Worm (Caenorhabditis elegans) whole organism, young adult: ENCODE measurements around the gene cpna-5.

Source experiments
- B0019.2 ChIP-seq: fragments of 200-800 bp; sonication (Bioruptor generic); conservative IDR thresholded peaks from 2 replicates; pipeline ENCODE4 v1.3.6; 2022; ENCODE audit warnings: missing genetic modification reagents, missing genetic modification characterization, missing compliant biosample characterization
- B0261.1 ChIP-seq: sonication (generic microtip); optimal IDR thresholded peaks from 2 replicates; lab custom pipeline; 2016; ENCODE audit warnings: mild to moderate bottlenecking, missing genetic modification characterization, moderate library complexity, missing compliant biosample characterization
- C06A6.2 ChIP-seq: fragments of 200-800 bp; sonication (Bioruptor generic); conservative IDR thresholded peaks from 2 replicates; pipeline ENCODE4 v1.3.6; 2022; ENCODE audit warnings: missing genetic modification characterization, missing compliant biosample characterization
- F33H1.4 ChIP-seq: fragments of 200-800 bp; sonication (Bioruptor generic); IDR thresholded peaks from 2 replicates; pipeline ENCODE4 v1.3.6; 2022; ENCODE audit warnings: missing genetic modification reagents, missing genetic modification characterization, missing compliant biosample characterization
- F39B2.1 ChIP-seq: fragments of 200-800 bp; sonication (Bioruptor generic); IDR thresholded peaks from 2 replicates; pipeline ENCODE4 v1.3.6; 2022; ENCODE audit warnings: missing genetic modification reagents, missing genetic modification characterization, missing compliant biosample characterization
- F57C9.4 ChIP-seq: sonication (generic microtip); optimal IDR thresholded peaks from 2 replicates; lab custom pipeline; 2017; ENCODE audit warnings: mild to moderate bottlenecking, missing genetic modification characterization, missing compliant biosample characterization
- T26A5.8 ChIP-seq: sonication (generic microtip); optimal IDR thresholded peaks from 2 replicates; lab custom pipeline; 2016; ENCODE audit warnings: missing genetic modification characterization, missing compliant biosample characterization
- akir-1 ChIP-seq: fragments of 200-800 bp; sonication (Bioruptor generic); optimal IDR thresholded peaks from 2 replicates; lab custom pipeline; 2018; ENCODE audit warnings: mild to moderate bottlenecking, missing genetic modification characterization, moderate library complexity, missing compliant biosample characterization
- aptf-2 ChIP-seq: fragments of 200-800 bp; sonication (Bioruptor generic); conservative IDR thresholded peaks from 2 replicates; pipeline ENCODE4 v1.3.6; 2022; ENCODE audit warnings: missing genetic modification reagents, missing genetic modification characterization, missing compliant biosample characterization
- aptf-3 ChIP-seq: fragments of 200-800 bp; sonication (Bioruptor generic); IDR thresholded peaks from 2 replicates; pipeline ENCODE4 v1.3.6; 2022; ENCODE audit warnings: missing genetic modification characterization, missing compliant biosample characterization
- attf-3 ChIP-seq: fragments of 200-800 bp; sonication (Bioruptor generic); conservative IDR thresholded peaks from 2 replicates; pipeline ENCODE4 v1.3.6; 2022; ENCODE audit warnings: missing genetic modification reagents, missing genetic modification characterization, missing compliant biosample characterization
- attf-5 ChIP-seq: fragments of 200-800 bp; sonication (Bioruptor generic); optimal IDR thresholded peaks from 2 replicates; lab custom pipeline; 2018; ENCODE audit warnings: mild to moderate bottlenecking, missing genetic modification characterization, missing compliant biosample characterization
- attf-6 ChIP-seq: fragments of 200-800 bp; sonication (Bioruptor generic); IDR thresholded peaks from 2 replicates; pipeline ENCODE4 v1.3.6; 2022; ENCODE audit warnings: missing genetic modification reagents, missing genetic modification characterization, missing compliant biosample characterization
- cebp-1 ChIP-seq, 2 experiments: fragments of 200-800 bp in 1 of 2; sonication (Bioruptor generic) in 1 of 2; sonication (generic microtip) in 1 of 2; IDR thresholded peaks in 1 of 2; optimal IDR thresholded peaks in 1 of 2; 2 replicates each; pipeline versions ENCODE4 v1.3.6 to Lab custom; 2017 to 2022; ENCODE audit warnings: missing compliant biosample characterization in 2 of 2, missing genetic modification characterization in 2 of 2, mild to moderate bottlenecking in 1 of 2, missing genetic modification reagents in 1 of 2, moderate library complexity in 1 of 2
- ceh-100 ChIP-seq: fragments of 200-800 bp; sonication (Bioruptor generic); IDR thresholded peaks from 2 replicates; pipeline ENCODE4 v1.3.6; 2022; ENCODE audit warnings: missing genetic modification reagents, missing genetic modification characterization, missing compliant biosample characterization
- ceh-79 ChIP-seq: sonication (generic microtip); optimal IDR thresholded peaks from 2 replicates; lab custom pipeline; 2017; ENCODE audit warnings: mild to moderate bottlenecking, missing genetic modification characterization, missing compliant biosample characterization
- ceh-91 ChIP-seq: fragments of 200-800 bp; sonication (Bioruptor generic); IDR thresholded peaks from 2 replicates; pipeline ENCODE4 v1.3.6; 2022; ENCODE audit warnings: missing genetic modification reagents, missing genetic modification characterization, missing compliant biosample characterization
- die-1 ChIP-seq: sonication (generic microtip); optimal IDR thresholded peaks from 2 replicates; lab custom pipeline; 2016; ENCODE audit warnings: missing genotype, mild to moderate bottlenecking, missing genetic modification characterization, missing compliant biosample characterization
- efl-1 ChIP-seq: fragments of 150-350 bp; optimal IDR thresholded peaks from 2 replicates; lab custom pipeline; 2014; ENCODE audit warnings: missing biosample characterization, missing genetic modification reagents, missing genetic modification characterization
- ekl-4 ChIP-seq: fragments of 200-800 bp; sonication (Bioruptor generic); IDR thresholded peaks from 2 replicates; pipeline ENCODE4 v1.3.6; 2022; ENCODE audit warnings: missing genetic modification reagents, missing genetic modification characterization, missing compliant biosample characterization
- fkh-3 ChIP-seq: sonication (generic microtip); optimal IDR thresholded peaks from 2 replicates; lab custom pipeline; 2016; ENCODE audit warnings: mild to moderate bottlenecking, missing genetic modification characterization, missing compliant biosample characterization
- hlh-26 ChIP-seq: fragments of 200-800 bp; sonication (Bioruptor generic); conservative IDR thresholded peaks from 2 replicates; pipeline ENCODE4 v1.3.6; 2022; ENCODE audit warnings: missing genetic modification reagents, missing genetic modification characterization, missing compliant biosample characterization
- hmg-20 ChIP-seq: fragments of 200-800 bp; sonication (Bioruptor generic); IDR thresholded peaks from 2 replicates; pipeline ENCODE4 v1.3.6; 2022; ENCODE audit warnings: missing genetic modification reagents, missing genetic modification characterization, missing compliant biosample characterization
- lag-1 ChIP-seq: fragments of 200-800 bp; sonication (Bioruptor generic); IDR thresholded peaks from 2 replicates; pipeline ENCODE4 v1.3.6; 2022; ENCODE audit warnings: missing genetic modification reagents, missing genetic modification characterization, missing compliant biosample characterization
- lin-26 ChIP-seq: fragments of 200-800 bp; sonication (Bioruptor generic); IDR thresholded peaks from 2 replicates; pipeline ENCODE4 v1.3.6; 2022; ENCODE audit warnings: missing genetic modification reagents, missing genetic modification characterization, missing compliant biosample characterization
- lin-54 ChIP-seq: fragments of 200-800 bp; sonication (Bioruptor generic); optimal IDR thresholded peaks from 2 replicates; lab custom pipeline; 2018; ENCODE audit warnings: mild to moderate bottlenecking, missing genetic modification characterization, missing compliant biosample characterization
- lir-1 ChIP-seq: fragments of 200-800 bp; sonication (Bioruptor generic); conservative IDR thresholded peaks from 2 replicates; pipeline ENCODE4 v1.3.6; 2022; ENCODE audit warnings: missing genetic modification reagents, missing genetic modification characterization, missing compliant biosample characterization
- lsl-1 ChIP-seq: fragments of 200-800 bp; sonication (Bioruptor generic); optimal IDR thresholded peaks from 2 replicates; lab custom pipeline; 2018; ENCODE audit warnings: mild to moderate bottlenecking, missing genetic modification characterization, moderate library complexity, missing compliant biosample characterization
- lsy-27 ChIP-seq: sonication (generic microtip); optimal IDR thresholded peaks from 2 replicates; lab custom pipeline; 2017; ENCODE audit warnings: missing genetic modification characterization, mild to moderate bottlenecking, missing compliant biosample characterization, antibody characterized with exemption, missing genotype, borderline replicate concordance; ENCODE audit not compliant: insufficient read depth
- madf-3 ChIP-seq: fragments of 200-800 bp; sonication (Bioruptor generic); IDR thresholded peaks from 2 replicates; pipeline ENCODE4 v1.3.6; 2022; ENCODE audit warnings: missing genetic modification reagents, missing genetic modification characterization, missing compliant biosample characterization
- madf-6 ChIP-seq: fragments of 200-800 bp; sonication (Bioruptor generic); IDR thresholded peaks from 2 replicates; pipeline ENCODE4 v1.3.6; 2022; ENCODE audit warnings: missing genetic modification reagents, missing genetic modification characterization, missing compliant biosample characterization
- madf-8 ChIP-seq: fragments of 200-800 bp; sonication (Bioruptor generic); conservative IDR thresholded peaks from 2 replicates; pipeline ENCODE4 v1.3.6; 2022; ENCODE audit warnings: missing genetic modification reagents, missing genetic modification characterization, missing compliant biosample characterization
- mel-28 ChIP-seq: sonication (generic microtip); optimal IDR thresholded peaks from 2 replicates; lab custom pipeline; 2016; ENCODE audit warnings: borderline replicate concordance, mild to moderate bottlenecking, missing genetic modification characterization, missing compliant biosample characterization
- nfya-1 ChIP-seq: sonication (generic microtip); optimal IDR thresholded peaks from 2 replicates; lab custom pipeline; 2017; ENCODE audit warnings: antibody characterized with exemption, missing compliant biosample characterization, missing genetic modification characterization, borderline replicate concordance; ENCODE audit not compliant: insufficient read depth
- nhr-120 ChIP-seq: fragments of 200-800 bp; sonication (Bioruptor generic); IDR thresholded peaks from 2 replicates; pipeline ENCODE4 v1.3.6; 2022; ENCODE audit warnings: missing genetic modification characterization, missing compliant biosample characterization
- nhr-179 ChIP-seq: sonication (generic microtip); optimal IDR thresholded peaks from 2 replicates; lab custom pipeline; 2016; ENCODE audit warnings: mild to moderate bottlenecking, missing genetic modification characterization, missing compliant biosample characterization
- nhr-80 ChIP-seq: sonication (generic microtip); optimal IDR thresholded peaks from 2 replicates; lab custom pipeline; 2016; ENCODE audit warnings: missing genetic modification characterization, missing compliant biosample characterization
- pbrm-1 ChIP-seq: fragments of 200-800 bp; sonication (Bioruptor generic); IDR thresholded peaks from 2 replicates; pipeline ENCODE4 v1.3.6; 2022; ENCODE audit warnings: missing genetic modification reagents, missing genetic modification characterization, missing compliant biosample characterization
- rcor-1 ChIP-seq: fragments of 200-800 bp; sonication (Bioruptor generic); IDR thresholded peaks from 2 replicates; pipeline ENCODE4 v1.3.6; 2022; ENCODE audit warnings: missing genetic modification reagents, missing genetic modification characterization, missing compliant biosample characterization
- xnd-1 ChIP-seq: sonication (generic microtip); optimal IDR thresholded peaks from 2 replicates; lab custom pipeline; 2016; ENCODE audit warnings: missing genotype, missing genetic modification reagents, missing genetic modification characterization, missing compliant biosample characterization
- ztf-25 ChIP-seq: fragments of 200-800 bp; sonication (Bioruptor generic); IDR thresholded peaks from 2 replicates; pipeline ENCODE4 v1.3.6; 2022; ENCODE audit warnings: missing genetic modification reagents, missing genetic modification characterization, missing compliant biosample characterization
- ztf-3 ChIP-seq: fragments of 200-800 bp; sonication (Bioruptor generic); optimal IDR thresholded peaks from 2 replicates; lab custom pipeline; 2018; ENCODE audit warnings: mild to moderate bottlenecking, missing genetic modification characterization, missing compliant biosample characterization
- ztf-6 ChIP-seq: fragments of 200-800 bp; sonication (Bioruptor generic); IDR thresholded peaks from 2 replicates; pipeline ENCODE4 v1.3.6; 2022; ENCODE audit warnings: missing genetic modification reagents, missing genetic modification characterization, missing compliant biosample characterization

Gene cpna-5

DNA sequence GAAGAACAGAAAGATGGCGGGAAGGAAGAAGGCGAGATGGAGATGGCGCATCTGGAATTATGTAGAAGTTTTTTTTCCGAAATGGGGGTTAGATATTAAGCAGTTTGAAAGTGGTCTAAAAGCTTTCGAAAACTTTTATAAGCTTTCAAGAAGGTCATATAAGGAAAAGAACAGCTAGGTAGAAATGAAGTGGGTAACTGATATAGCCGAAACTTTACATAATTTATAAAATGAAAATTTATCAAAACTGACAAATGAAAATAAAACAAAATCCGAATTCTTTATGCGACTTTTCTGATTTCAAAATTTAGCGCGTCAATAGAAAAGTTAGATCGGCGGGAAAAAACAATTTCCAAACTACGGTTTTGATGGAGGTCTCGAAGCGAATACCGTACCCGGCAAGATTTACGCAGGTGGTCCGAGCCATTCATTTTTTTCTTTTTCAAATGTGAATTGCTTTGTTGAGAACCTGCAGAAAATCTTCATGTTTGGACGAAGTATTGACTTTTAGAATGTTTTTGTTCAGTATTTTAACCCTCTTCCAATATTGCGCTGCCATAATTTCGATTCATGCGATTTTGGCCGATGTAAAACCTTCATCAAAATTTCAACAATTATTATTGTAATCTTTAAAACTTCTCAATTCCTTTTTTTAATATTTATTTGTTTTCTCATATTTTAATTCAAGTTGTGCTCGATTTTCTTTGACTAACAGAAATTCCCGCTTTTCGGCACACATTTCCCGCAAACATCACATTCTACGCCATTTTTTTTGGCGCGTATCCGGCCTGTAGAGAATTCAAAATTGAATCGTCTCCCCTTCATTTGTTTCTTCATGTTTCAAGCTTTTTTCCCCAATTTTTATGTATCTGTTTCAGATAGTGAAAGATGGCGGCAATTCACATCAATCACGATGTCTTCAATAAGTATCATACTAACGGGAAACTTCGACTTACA, 54.4 kb downstream of the cpna-5 start, which contains the start of the genes F18A1.7 and rpa-1 (continued):
- no peak for TF ChIP-seq nhr-179
- peak; percentile 97 for TF ChIP-seq F33H1.4 (GFP tag; lab: Robert Waterston, UW)
- TF ChIP-seq B0019.2 (GFP tag; lab: Robert Waterston, UW), result peak; percentile 58
- TF ChIP-seq attf-3 (GFP tag; lab: Robert Waterston, UW), result no peak
- TF ChIP-seq attf-6 (GFP tag; lab: Robert Waterston, UW), result peak; percentile 60; the same call in 1 of the 2 replicates
- peak; percentile 85 for TF ChIP-seq lin-54 (GFP tag; lab: Kevin White, UChicago)
- no peak for TF ChIP-seq nfya-1 (tag; lab: Kevin White, UChicago)
- TF ChIP-seq hmg-20 (GFP tag; lab: Robert Waterston, UW), result no peak
- TF ChIP-seq xnd-1, result peak; percentile 95
- peak; percentile 76 for TF ChIP-seq ekl-4
- TF ChIP-seq nhr-120 (GFP tag; lab: Robert Waterston, UW), result no peak
- TF ChIP-seq fkh-3 (tag; lab: Kevin White, UChicago), result no peak
- TF ChIP-seq efl-1 (GFP tag; lab: Kevin White, UChicago), result peak; percentile 97
- TF ChIP-seq aptf-2 (GFP tag; lab: Robert Waterston, UW), result no peak
- no peak for TF ChIP-seq F57C9.4 (tag; lab: Kevin White, UChicago)
- no peak for TF ChIP-seq ceh-79 (tag; lab: Kevin White, UChicago)
- no peak for TF ChIP-seq lsy-27 (tag; lab: Kevin White, UChicago)
- peak; percentile 98 for TF ChIP-seq lsl-1 (GFP tag; lab: Kevin White, UChicago)
- no peak for TF ChIP-seq F39B2.1 (GFP tag; lab: Robert Waterston, UW)
- TF ChIP-seq T26A5.8 (tag; lab: Kevin White, UChicago), result no peak
- peak; percentile 80 for TF ChIP-seq madf-3 (GFP tag; lab: Robert Waterston, UW)
- TF ChIP-seq madf-8 (GFP tag; lab: Robert Waterston, UW), result peak; percentile 94
- peak; percentile 96 for TF ChIP-seq ceh-91 (GFP tag; lab: Robert Waterston, UW)
- TF ChIP-seq lir-1 (GFP tag; lab: Robert Waterston, UW), result no peak

ce11 chrII:7663028-7663427, 55.4 kb downstream of the cpna-5 start:
- TF ChIP-seq F33H1.4 (GFP tag; lab: Robert Waterston, UW) (no peak), die-1 (tag; lab: Kevin White, UChicago) (no peak), mel-28 (tag; lab: Kevin White, UChicago) (no peak), lin-26 (no peak), ztf-3 (GFP tag; lab: Kevin White, UChicago) (no peak), nhr-80 (tag; lab: Kevin White, UChicago) (no peak), ztf-25 (no peak), ekl-4 (no peak), C06A6.2 (GFP tag; lab: Robert Waterston, UW) (no peak), cebp-1 (GFP tag; IDR thresholded peaks at IDR 0.05; lab: Robert Waterston, UW) (no peak), cebp-1 (tag; optimal IDR thresholded peaks at IDR 0.05; lab: Kevin White, UChicago) (no peak)
- TF ChIP-seq, all 124 proteins: peak for 0

DNA sequence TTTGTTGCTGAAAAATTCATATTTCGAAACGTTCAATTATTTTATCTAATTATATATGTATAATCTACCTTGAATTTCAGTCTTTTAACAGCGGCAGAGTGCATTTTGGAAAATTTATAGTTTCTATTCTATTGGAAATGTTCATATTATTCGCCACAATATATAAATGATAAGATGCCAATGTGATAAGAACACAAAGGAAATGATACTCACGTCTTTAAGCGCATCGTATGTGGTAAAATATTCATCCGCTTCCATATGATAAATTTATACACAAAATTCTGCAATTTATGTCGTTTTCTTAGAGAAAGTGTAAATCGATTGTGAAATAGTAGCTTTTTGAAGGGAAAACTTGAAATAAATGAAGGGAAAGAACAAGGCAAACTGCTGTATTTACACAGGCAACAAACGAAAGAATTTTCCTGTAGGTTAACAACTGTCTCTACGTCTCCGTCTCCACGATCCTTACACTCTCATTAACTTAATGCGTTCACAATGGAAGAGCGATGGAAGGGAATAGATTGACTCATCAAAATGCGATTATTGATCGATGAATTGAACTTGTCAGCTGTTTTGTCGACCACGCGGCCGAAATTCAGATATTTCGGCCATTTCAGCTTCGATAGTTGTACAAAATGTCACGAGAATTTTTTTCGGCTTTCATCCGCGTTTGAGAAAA, 56.2 kb downstream of the cpna-5 start, which contains the start of gene alfa-1:
Gene alfa-1, minus strand, starts transcription at position 515 of the 679 bp plus-strand sequence.
- no peak for TF ChIP-seq rcor-1 (GFP tag; lab: Robert Waterston, UW)
- no peak for TF ChIP-seq pbrm-1
- 0 out of 2 replicates have a peak, but pooled peaks have one; percentile 16 for TF ChIP-seq madf-6 (GFP tag; lab: Robert Waterston, UW)
- no peak for TF ChIP-seq F39B2.1 (GFP tag; lab: Robert Waterston, UW)
- TF ChIP-seq B0261.1 (tag; lab: Kevin White, UChicago), result no peak
- no peak for TF ChIP-seq hlh-26 (GFP tag; lab: Robert Waterston, UW)
- peak; percentile 64 for TF ChIP-seq nhr-80 (tag; lab: Kevin White, UChicago)
- no peak for TF ChIP-seq ceh-100 (GFP tag; lab: Robert Waterston, UW)
- no peak for TF ChIP-seq aptf-3 (GFP tag; lab: Robert Waterston, UW)
- no peak for TF ChIP-seq ztf-6 (GFP tag; lab: Robert Waterston, UW)
- TF ChIP-seq attf-5 (GFP tag; lab: Kevin White, UChicago), result peak; percentile 61
- TF ChIP-seq akir-1 (GFP tag; lab: Kevin White, UChicago), result no peak
- no peak for TF ChIP-seq lag-1
